Worm (Caenorhabditis elegans): Measurements from ENCODE around the gene prdx-6.

DNA sequence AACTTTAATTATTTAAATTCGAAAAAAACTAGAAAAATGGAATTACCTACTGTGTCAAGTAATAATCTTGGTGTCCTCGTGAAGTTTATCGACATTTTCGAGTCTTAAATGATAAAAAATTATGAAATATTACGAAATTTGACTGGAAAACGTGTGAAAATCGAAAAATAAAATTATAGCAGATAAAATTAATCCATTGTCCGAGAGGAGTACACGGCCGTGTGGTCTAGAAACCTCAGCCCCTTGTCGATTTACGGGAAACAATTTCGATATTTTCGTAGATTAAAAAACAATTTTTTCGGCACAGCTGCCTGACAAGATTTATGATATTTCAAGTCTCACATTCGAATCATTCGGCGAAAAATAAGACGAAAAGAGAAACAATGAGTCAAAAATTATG lies 38.7 kb downstream of the prdx-6 start, which contains the start of gene R02D3.8:
- TF ChIP-seq snpc-4 (tag; optimal IDR thresholded peaks at IDR 0.05) (no peak), unc-39 (tag; optimal IDR thresholded peaks at IDR 0.05) (no peak), fos-1 (tag; optimal IDR thresholded peaks at IDR 0.05) (no peak), daf-12 (tag; optimal IDR thresholded peaks at IDR 0.05) (no peak), nhr-237 (tag; optimal IDR thresholded peaks at IDR 0.05) (no peak), skn-1 (tag; optimal IDR thresholded peaks at IDR 0.05) (no peak), tbx-2 (tag; optimal IDR thresholded peaks at IDR 0.05) (no peak), elt-1 (tag; optimal IDR thresholded peaks at IDR 0.05) (no peak)

All from whole organism, L3 larva.